Fruit fly (Drosophila melanogaster): Measurements from ENCODE around the gene CG17784.
A peak's percentile ranks its signal among the peaks of the same experiment; 100 is the strongest.

DNA sequence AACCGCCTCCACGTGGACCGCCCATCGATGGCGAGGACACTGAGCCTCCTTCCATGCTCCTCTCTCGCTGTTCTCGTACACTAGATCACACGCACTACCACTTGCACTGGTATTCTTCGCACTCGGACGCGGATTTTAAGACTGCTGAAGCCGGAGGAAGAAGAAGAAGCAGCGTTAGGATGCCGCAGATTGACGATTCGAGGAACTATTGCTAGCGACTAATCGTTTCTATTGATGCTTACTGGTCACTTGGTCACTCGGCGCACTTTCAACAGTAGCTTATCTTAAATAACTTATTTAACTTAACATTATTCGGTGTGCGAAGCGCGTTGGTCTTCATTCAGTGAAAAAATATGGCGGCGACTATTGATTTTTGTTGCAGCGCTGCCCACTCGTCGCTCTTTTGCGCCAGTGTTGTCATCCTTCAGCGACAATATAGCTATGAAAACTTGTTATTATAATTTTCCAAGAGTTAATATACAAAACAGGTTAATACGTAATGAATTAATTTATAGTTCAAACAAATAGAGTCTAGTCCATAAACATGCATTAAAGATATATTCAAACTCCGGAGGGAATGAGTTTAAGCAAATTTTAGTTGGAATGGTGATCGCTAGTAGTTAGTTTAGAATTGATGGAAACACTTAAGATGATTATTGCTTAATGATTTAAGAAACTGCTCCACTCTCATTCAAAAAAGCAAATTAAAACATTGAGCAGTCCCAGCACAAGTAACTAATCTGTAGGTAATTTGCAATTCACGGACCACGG is 16.2 kb downstream of the CG17784 start, which contains the start of the genes CG5746 and CG6454:
- TF ChIP-seq pan (optimal IDR thresholded peaks at IDR 0.05) (no peak), psq (GFP tag; optimal IDR thresholded peaks at IDR 0.05) (peak; percentile 54), HLH106 (tag; optimal IDR thresholded peaks at IDR 0.05) (no peak), Dfd (GFP tag; optimal IDR thresholded peaks at IDR 0.05) (no peak), woc (GFP tag; optimal IDR thresholded peaks at IDR 0.05) (no peak), ey (GFP tag; optimal IDR thresholded peaks at IDR 0.05) (peak; percentile 59), lola (GFP tag; optimal IDR thresholded peaks at IDR 0.05) (no peak), Dif (GFP tag; optimal IDR thresholded peaks at IDR 0.05; ENCODE audit: partially characterized antibody) (no peak), fru (GFP tag; optimal IDR thresholded peaks at IDR 0.05) (no peak), rgr (GFP tag; optimal IDR thresholded peaks at IDR 0.05) (no peak), CG9705 (GFP tag; optimal IDR thresholded peaks at IDR 0.05) (peak; percentile 45), brk (GFP tag; optimal IDR thresholded peaks at IDR 0.05) (no peak), Vsx2 (GFP tag; optimal IDR thresholded peaks at IDR 0.05; ENCODE audit: partially characterized antibody) (no peak)
